Worm (Caenorhabditis elegans): ENCODE measurements around the gene rab-14.

DNA sequence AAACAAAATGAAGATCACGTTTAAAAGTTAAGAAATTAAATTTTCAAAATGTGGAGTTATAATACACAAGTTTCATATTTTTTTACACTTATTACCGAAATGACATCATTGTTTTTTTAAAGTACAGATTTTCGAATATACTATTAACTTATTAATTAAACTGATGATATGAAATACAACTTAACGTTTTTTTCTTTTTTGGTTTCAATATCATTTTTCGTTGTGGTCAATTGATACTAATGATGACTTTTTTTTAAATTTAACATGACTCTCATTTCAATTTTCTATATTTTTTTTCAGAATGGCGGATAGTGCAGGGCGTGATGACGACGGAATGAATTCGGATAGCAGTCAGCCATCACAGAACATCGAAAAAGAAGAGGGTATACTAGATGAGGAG, 15.4 kb downstream of the rab-14 start, which contains the start of gene usp-33:
- TF ChIP-seq ama-1 (optimal IDR thresholded peaks at IDR 0.05) (no peak), tbx-11 (GFP tag; IDR thresholded peaks at IDR 0.05) (no peak), ceh-36 (tag; optimal IDR thresholded peaks at IDR 0.05) (no peak)

Data from whole organism, early embryonic.